Fruit fly (Drosophila melanogaster) whole organism, embryonic: ENCODE measurements around the gene kibra.

Source experiments
- Asciz ChIP-seq: fragments of 200-800 bp; sonication (Bioruptor generic); optimal IDR thresholded peaks from 2 replicates; lab custom pipeline; 2017; ENCODE audit warnings: missing biosample characterization, mild to moderate bottlenecking, missing genetic modification characterization, missing genetic modification reagents
- BEAF-32 ChIP-seq: fragments of 200-800 bp; sonication (Bioruptor generic); optimal IDR thresholded peaks from 3 replicates; lab custom pipeline; 2017; ENCODE audit warnings: missing biosample characterization, missing genetic modification characterization, mild to moderate bottlenecking, moderate library complexity, missing genetic modification reagents
- CG10209 ChIP-seq: fragments of 200-800 bp; sonication (Bioruptor generic); optimal IDR thresholded peaks from 3 replicates; lab custom pipeline; 2017; ENCODE audit warnings: missing biosample characterization, mild to moderate bottlenecking, missing genetic modification characterization, missing genetic modification reagents
- CG1024 ChIP-seq: fragments of 200-800 bp; sonication (Bioruptor generic); IDR thresholded peaks from 2 replicates; pipeline ENCODE4 v1.3.6; 2022; ENCODE audit warnings: missing biosample characterization, missing genetic modification characterization
- CG10267 ChIP-seq: fragments of 200-800 bp; sonication (Bioruptor generic); optimal IDR thresholded peaks from 2 replicates; lab custom pipeline; 2018; ENCODE audit warnings: missing biosample characterization, mild to moderate bottlenecking, missing genetic modification characterization, moderate library complexity
- CG10543 ChIP-seq: fragments of 200-800 bp; sonication (Bioruptor generic); optimal IDR thresholded peaks from 3 replicates; lab custom pipeline; 2017; ENCODE audit warnings: missing biosample characterization, mild to moderate bottlenecking, missing genetic modification characterization, moderate library complexity
- CG11723 ChIP-seq: fragments of 200-800 bp; sonication (Bioruptor generic); optimal IDR thresholded peaks from 2 replicates; lab custom pipeline; 2017; ENCODE audit warnings: missing biosample characterization, mild to moderate bottlenecking, missing genetic modification characterization
- CG1233 ChIP-seq: fragments of 200-800 bp; sonication (Bioruptor generic); optimal IDR thresholded peaks from 4 replicates; lab custom pipeline; 2018; ENCODE audit warnings: missing biosample characterization, mild to moderate bottlenecking, missing genetic modification characterization
- CG17385 ChIP-seq: fragments of 200-800 bp; sonication (Bioruptor generic); optimal IDR thresholded peaks from 3 replicates; lab custom pipeline; 2018; ENCODE audit warnings: missing biosample characterization, mild to moderate bottlenecking, missing genetic modification characterization
- CG31365 ChIP-seq: fragments of 200-800 bp; sonication (Bioruptor generic); optimal IDR thresholded peaks from 2 replicates; lab custom pipeline; 2018; ENCODE audit warnings: missing biosample characterization, mild to moderate bottlenecking, missing genetic modification characterization
- CG34224 ChIP-seq: fragments of 200-800 bp; sonication (Bioruptor generic); IDR thresholded peaks from 3 replicates; pipeline ENCODE4 v1.3.6; 2022; ENCODE audit warnings: missing biosample characterization, missing genetic modification characterization; ENCODE audit not compliant: partially characterized antibody
- CG5953 ChIP-seq: fragments of 200-800 bp; sonication (Bioruptor generic); IDR thresholded peaks from 2 replicates; pipeline ENCODE4 v1.3.6; 2022; ENCODE audit warnings: missing biosample characterization, missing genetic modification characterization
- CG6689 ChIP-seq: fragments of 200-800 bp; sonication (Bioruptor generic); IDR thresholded peaks from 2 replicates; pipeline ENCODE4 v1.3.6; 2022; ENCODE audit warnings: missing biosample characterization, missing genetic modification characterization
- CG7357 ChIP-seq: fragments of 200-800 bp; sonication (Bioruptor generic); IDR thresholded peaks from 3 replicates; pipeline ENCODE4 v1.3.6; 2022; ENCODE audit warnings: missing biosample characterization, missing genetic modification characterization
- CG7786 ChIP-seq: fragments of 200-800 bp; sonication (Bioruptor generic); optimal IDR thresholded peaks from 2 replicates; lab custom pipeline; 2016; ENCODE audit warnings: missing biosample characterization, missing genetic modification characterization
- CG9727 ChIP-seq: fragments of 200-800 bp; sonication (Bioruptor generic); optimal IDR thresholded peaks from 3 replicates; lab custom pipeline; 2017; ENCODE audit warnings: missing biosample characterization, mild to moderate bottlenecking, missing genetic modification characterization
- CG9797 ChIP-seq: fragments of 200-800 bp; sonication (Bioruptor generic); optimal IDR thresholded peaks from 3 replicates; lab custom pipeline; 2018; ENCODE audit warnings: missing biosample characterization, mild to moderate bottlenecking, missing genetic modification characterization
- Chrac-16 ChIP-seq: fragments of 200-800 bp; sonication (Bioruptor generic); optimal IDR thresholded peaks from 3 replicates; lab custom pipeline; 2016; ENCODE audit warnings: missing biosample characterization, missing genetic modification characterization
- D ChIP-seq, 2 experiments: fragments of 200-800 bp in 1 of 2; fragments of >200 bp in 1 of 2; sonication (Bioruptor generic) in 1 of 2; optimal IDR thresholded peaks; 2 replicates in 1 of 2; 3 replicates in 1 of 2; lab custom pipeline; 2017; ENCODE audit warnings: mild to moderate bottlenecking in 1 of 2, missing biosample characterization in 1 of 2, missing genetic modification characterization in 1 of 2, missing genetic modification reagents in 1 of 2
- Dbx ChIP-seq: fragments of 200-800 bp; sonication (Bioruptor generic); IDR thresholded peaks from 3 replicates; pipeline ENCODE4 v1.3.6; 2022; ENCODE audit warnings: missing biosample characterization, missing genetic modification characterization
- Dfd ChIP-seq, 2 experiments: fragments of >200 bp; optimal IDR thresholded peaks; 2 replicates each; lab custom pipeline; 2017; ENCODE audit warnings: missing biosample characterization in 2 of 2, missing genetic modification characterization in 2 of 2
- Dll ChIP-seq: fragments of 200-800 bp; sonication (Bioruptor generic); IDR thresholded peaks from 4 replicates; pipeline ENCODE4 v1.3.6; 2022; ENCODE audit warnings: missing biosample characterization, missing genetic modification characterization; ENCODE audit not compliant: partially characterized antibody
- Doc3 ChIP-seq: fragments of 200-800 bp; sonication (Bioruptor generic); IDR thresholded peaks from 3 replicates; pipeline ENCODE4 v1.3.6; 2022; ENCODE audit warnings: missing biosample characterization, missing genetic modification characterization; ENCODE audit not compliant: partially characterized antibody
- Dref ChIP-seq: fragments of 200-800 bp; sonication (Bioruptor generic); IDR thresholded peaks from 2 replicates; pipeline ENCODE4 v1.3.6; 2022; ENCODE audit warnings: missing biosample characterization, missing genetic modification characterization
- Fer2 ChIP-seq: fragments of 200-800 bp; sonication (Bioruptor generic); optimal IDR thresholded peaks from 2 replicates; lab custom pipeline; 2018; ENCODE audit warnings: missing biosample characterization, mild to moderate bottlenecking, missing genetic modification characterization, moderate library complexity
- Hmx ChIP-seq: fragments of 200-800 bp; sonication (Bioruptor generic); optimal IDR thresholded peaks from 2 replicates; lab custom pipeline; 2016; ENCODE audit warnings: missing biosample characterization, missing genetic modification characterization
- Med ChIP-seq: fragments of 200-800 bp; sonication (Bioruptor generic); peaks from one replicate; lab custom pipeline; 2016; ENCODE audit warnings: missing biosample characterization, missing genetic modification characterization, mild to moderate bottlenecking, inconsistent platforms, moderate library complexity
- Oli ChIP-seq: fragments of 200-800 bp; sonication (Bioruptor generic); optimal IDR thresholded peaks from 2 replicates; lab custom pipeline; 2018; ENCODE audit warnings: missing biosample characterization, mild to moderate bottlenecking, missing genetic modification characterization, moderate library complexity
- Scr ChIP-seq: fragments of 200-800 bp; sonication (Bioruptor generic); IDR thresholded peaks from 2 replicates; pipeline ENCODE4 v1.3.6; 2022; ENCODE audit warnings: missing biosample characterization, missing genetic modification characterization; ENCODE audit not compliant: partially characterized antibody
- Spps ChIP-seq: fragments of 200-800 bp; sonication (Bioruptor generic); optimal IDR thresholded peaks from 2 replicates; lab custom pipeline; 2018; ENCODE audit warnings: missing biosample characterization, mild to moderate bottlenecking, missing genetic modification characterization
- Taf1 ChIP-seq: fragments of 200-800 bp; sonication (Bioruptor generic); IDR thresholded peaks from 2 replicates; pipeline ENCODE4 v1.3.6; 2022; ENCODE audit warnings: missing biosample characterization, missing genetic modification characterization
- caup ChIP-seq: fragments of 200-800 bp; sonication (Bioruptor generic); optimal IDR thresholded peaks from 3 replicates; lab custom pipeline; 2017; ENCODE audit warnings: missing biosample characterization, mild to moderate bottlenecking, missing genetic modification characterization, moderate library complexity; ENCODE audit not compliant: severe bottlenecking
- dimm ChIP-seq: fragments of 200-800 bp; sonication (Bioruptor generic); IDR thresholded peaks from 2 replicates; pipeline ENCODE4 v1.3.6; 2022; ENCODE audit warnings: missing biosample characterization, missing genetic modification characterization
- fru ChIP-seq: fragments of >200 bp; optimal IDR thresholded peaks from 2 replicates; lab custom pipeline; 2017
- fu2 ChIP-seq: fragments of 200-800 bp; sonication (Bioruptor generic); optimal IDR thresholded peaks from 2 replicates; lab custom pipeline; 2016; ENCODE audit warnings: missing biosample characterization, missing genetic modification characterization
- gce ChIP-seq: fragments of 200-800 bp; sonication (Bioruptor generic); IDR thresholded peaks from 3 replicates; pipeline ENCODE4 v1.3.6; 2022; ENCODE audit warnings: missing biosample characterization, missing genetic modification characterization
- h ChIP-seq: fragments of >200 bp; optimal IDR thresholded peaks from 2 replicates; lab custom pipeline; 2017
- hbn ChIP-seq: fragments of 200-800 bp; sonication (Bioruptor generic); IDR thresholded peaks from 2 replicates; pipeline ENCODE4 v1.3.6; 2022; ENCODE audit warnings: missing biosample characterization, missing genetic modification characterization; ENCODE audit not compliant: partially characterized antibody
- kah ChIP-seq: fragments of 200-800 bp; sonication (Bioruptor generic); optimal IDR thresholded peaks from 2 replicates; lab custom pipeline; 2018; ENCODE audit warnings: missing biosample characterization, mild to moderate bottlenecking, missing genetic modification characterization
- lola ChIP-seq, 3 experiments: fragments of >200 bp in 2 of 3; fragments of 200-800 bp in 1 of 3; sonication (Bioruptor generic) in 1 of 3; optimal IDR thresholded peaks; 2 replicates each; lab custom pipeline; 2017 to 2019; ENCODE audit warnings: missing biosample characterization in 3 of 3, missing genetic modification characterization in 3 of 3, mild to moderate bottlenecking in 1 of 3, moderate library complexity in 1 of 3
- odd ChIP-seq: fragments of 200-800 bp; sonication (Bioruptor generic); optimal IDR thresholded peaks from 2 replicates; lab custom pipeline; 2017; ENCODE audit warnings: missing biosample characterization, mild to moderate bottlenecking, missing genetic modification characterization
- p53 ChIP-seq: fragments of 200-800 bp; sonication (Bioruptor generic); optimal IDR thresholded peaks from 2 replicates; lab custom pipeline; 2016; ENCODE audit warnings: missing biosample characterization, missing genetic modification characterization
- sim ChIP-seq: fragments of 200-800 bp; sonication (Bioruptor generic); IDR thresholded peaks from 2 replicates; pipeline ENCODE4 v1.3.6; 2022; ENCODE audit warnings: missing biosample characterization, missing genetic modification characterization
- stwl ChIP-seq: fragments of 200-800 bp; sonication (Bioruptor generic); optimal IDR thresholded peaks from 3 replicates; lab custom pipeline; 2018; ENCODE audit warnings: missing biosample characterization, mild to moderate bottlenecking, missing genetic modification characterization, moderate library complexity
- unc-4 ChIP-seq: fragments of 200-800 bp; sonication (Bioruptor generic); IDR thresholded peaks from 2 replicates; pipeline ENCODE4 v1.3.6; 2022; ENCODE audit warnings: missing biosample characterization, missing genetic modification characterization; ENCODE audit not compliant: partially characterized antibody
- vnd ChIP-seq: fragments of 200-800 bp; sonication (Bioruptor generic); IDR thresholded peaks from 3 replicates; pipeline ENCODE4 v1.3.6; 2022; ENCODE audit warnings: missing biosample characterization, missing genetic modification characterization; ENCODE audit not compliant: partially characterized antibody

The kibra gene

DNA sequence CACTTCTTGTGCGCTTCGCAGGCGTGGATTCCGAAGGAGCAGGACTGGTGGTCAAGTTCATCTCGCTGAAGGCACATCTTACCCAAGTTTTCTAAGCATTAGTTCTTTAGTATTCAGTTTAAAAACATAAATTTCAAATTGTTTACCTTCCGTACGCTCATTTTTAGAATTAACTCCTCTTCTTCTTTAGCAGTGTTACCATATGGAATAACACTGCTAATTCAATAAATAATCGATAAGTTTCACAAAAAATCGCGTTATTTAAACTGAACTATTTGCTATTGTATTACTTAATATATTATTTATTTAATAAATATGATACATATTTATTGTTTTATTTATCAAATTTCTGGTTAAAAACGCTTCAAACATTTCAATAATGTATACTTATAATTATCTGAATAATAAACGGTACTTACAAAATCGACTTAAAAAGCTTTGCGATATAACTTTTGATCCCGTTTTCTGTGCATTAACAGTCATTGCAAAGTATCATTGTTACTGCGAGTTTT is 61.0 kb downstream of the kibra start, which contains the start of the genes Rad17 and BigH1 (continued):
- TF ChIP-seq Doc3 (GFP tag; lab: Robert Waterston, UW) (0 out of 3 replicates have a peak, but pooled peaks have one; percentile 13), unc-4 (GFP tag; lab: Robert Waterston, UW) (peak; percentile 35; the same call in 1 of the 2 replicates), Fer2 (no peak), Dbx (GFP tag; lab: Robert Waterston, UW) (no peak), fu2 (GFP tag; lab: Kevin White, UChicago) (no peak), CG6689 (GFP tag; lab: Robert Waterston, UW) (no peak), Dfd (GFP tag; optimal IDR thresholded peaks at IDR 0.05; lab: Kevin White, UChicago) (no peak), Dll (peak; percentile 49; the same call in 1 of the 4 replicates), lola (GFP tag; optimal IDR thresholded peaks at IDR 0.05; lab: Kevin White, UChicago) (no peak), sim (no peak), Scr (GFP tag; lab: Robert Waterston, UW) (peak; percentile 38), CG17385 (peak; percentile 92), vnd (GFP tag; lab: Robert Waterston, UW) (0 out of 3 replicates have a peak, but pooled peaks have one; percentile 36), hbn (GFP tag; lab: Robert Waterston, UW) (no peak; the same call in 1 of the 2 replicates), fru (lab: Kevin White, UChicago) (no peak), CG1024 (GFP tag; lab: Robert Waterston, UW) (no peak), Med (GFP tag; lab: Kevin White, UChicago) (no peak), caup (GFP tag; lab: Kevin White, UChicago) (no peak), Dref (peak; percentile 61), h (lab: Kevin White, UChicago) (no peak), D (optimal IDR thresholded peaks at IDR 0.05; lab: Kevin White, UChicago) (no peak), D (GFP tag; optimal IDR thresholded peaks at IDR 0.05; lab: Kevin White, UChicago) (no peak), CG11723 (GFP tag; lab: Kevin White, UChicago) (no peak), Asciz (GFP tag; lab: Kevin White, UChicago) (no peak), CG5953 (GFP tag; lab: Robert Waterston, UW) (no peak), stwl (tag; lab: Kevin White, UChicago) (peak; percentile 76), BEAF-32 (peak; percentile 27), CG7786 (GFP tag; lab: Kevin White, UChicago) (no peak), Chrac-16 (GFP tag; lab: Kevin White, UChicago) (no peak), Taf1 (no peak), CG7357 (no peak), kah (GFP tag; lab: Kevin White, UChicago) (no peak), Oli (no peak), gce (GFP tag; lab: Robert Waterston, UW) (no peak), CG31365 (tag; lab: Kevin White, UChicago) (no peak), CG1233 (no peak), Hmx (GFP tag; lab: Kevin White, UChicago) (no peak), odd (GFP tag; lab: Kevin White, UChicago) (no peak), CG10543 (no peak), CG9797 (GFP tag; lab: Kevin White, UChicago) (peak; percentile 31), Spps (tag; lab: Kevin White, UChicago) (no peak), CG10267 (tag; lab: Kevin White, UChicago) (peak; percentile 28), dimm (no peak), CG9727 (no peak), CG34224 (GFP tag; lab: Robert Waterston, UW) (0 out of 3 replicates have a peak, but pooled peaks have one; percentile 28), p53 (GFP tag; lab: Kevin White, UChicago) (no peak), CG10209 (GFP tag; lab: Kevin White, UChicago) (no peak)
